Worm (Caenorhabditis elegans) whole organism, L4 larva: ENCODE measurements around the gene dcap-1.

ENCODE experiments used
- aly-2 ChIP-seq: sonication (generic microtip); optimal IDR thresholded peaks from 2 replicates; lab custom pipeline; 2018; ENCODE audit warnings: missing biosample characterization, missing genetic modification characterization
- ces-1 ChIP-seq: fragments of 150-350 bp; sonication (generic microtip); optimal IDR thresholded peaks from 4 replicates; lab custom pipeline; 2014; ENCODE audit warnings: missing biosample characterization, missing genetic modification reagents, missing genetic modification characterization
- nhr-28 ChIP-seq: fragments of 150-350 bp; optimal IDR thresholded peaks from 2 replicates; lab custom pipeline; 2014; ENCODE audit warnings: missing biosample characterization, missing genetic modification characterization
- nhr-48 ChIP-seq: sonication (generic microtip); optimal IDR thresholded peaks from 2 replicates; lab custom pipeline; 2016; ENCODE audit warnings: mild to moderate bottlenecking, missing genetic modification characterization, missing compliant biosample characterization
- nhr-76 ChIP-seq: fragments of 150-350 bp; optimal IDR thresholded peaks from 2 replicates; lab custom pipeline; 2014; ENCODE audit warnings: missing biosample characterization, missing genetic modification characterization
- zip-2 ChIP-seq: fragments of 150-350 bp; optimal IDR thresholded peaks from 2 replicates; lab custom pipeline; 2014; ENCODE audit warnings: missing biosample characterization, missing genetic modification characterization
- ztf-11 ChIP-seq: fragments of 150-350 bp; optimal IDR thresholded peaks from 2 replicates; lab custom pipeline; 2014; ENCODE audit warnings: missing biosample characterization, missing genetic modification characterization

DNA sequence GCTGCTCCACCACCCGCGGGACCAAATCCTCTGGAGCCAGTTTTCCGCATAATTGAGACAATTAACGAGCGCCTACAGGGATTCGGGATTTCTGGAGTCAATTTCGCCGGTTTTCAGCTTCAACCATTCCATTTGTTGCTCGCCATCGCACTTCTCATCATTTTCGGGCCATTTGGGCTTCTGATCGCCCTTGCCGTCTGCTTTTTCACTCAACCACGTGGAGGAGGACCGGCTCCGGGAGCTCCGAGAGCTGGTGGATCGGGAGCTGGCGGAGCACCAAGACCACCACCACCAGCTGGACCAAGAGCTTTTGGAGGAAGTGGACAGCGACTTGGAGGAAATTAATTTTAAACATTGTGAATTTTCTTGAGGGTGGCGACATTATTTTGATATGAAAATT is 41.6 kb upstream of the dcap-1 start:
- TF ChIP-seq aly-2 (tag; lab: Kevin White, UChicago) (no peak), nhr-48 (tag; lab: Kevin White, UChicago) (no peak), ces-1 (GFP tag; lab: Kevin White, UChicago) (no peak), nhr-28 (tag; lab: Kevin White, UChicago) (no peak), ztf-11 (tag; lab: Kevin White, UChicago) (no peak), nhr-76 (tag; lab: Kevin White, UChicago) (no peak), zip-2 (tag; lab: Kevin White, UChicago) (no peak)
